Fruit fly (Drosophila melanogaster): ENCODE results near the gene Oatp33Ea.

Gene Oatp33Ea

DNA sequence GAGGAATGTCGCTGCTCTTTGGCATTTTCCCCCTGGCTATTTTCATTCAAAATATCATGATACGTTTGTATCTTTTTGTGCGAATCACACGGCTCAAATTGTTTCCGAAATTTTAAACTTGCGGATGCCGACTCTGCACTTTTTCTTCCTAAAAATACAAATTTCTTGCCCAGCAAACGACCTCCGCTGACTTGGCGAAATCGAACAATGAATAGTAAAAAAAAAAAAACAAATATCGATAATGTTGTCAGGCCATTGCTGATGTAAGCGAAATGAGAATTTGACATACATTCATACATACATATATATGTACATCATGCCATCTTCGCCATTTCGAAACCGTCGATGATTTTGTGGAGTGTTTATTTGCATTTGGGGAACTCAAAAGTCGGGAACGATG is 34.3 kb upstream of the Oatp33Ea start:
- TF ChIP-seq bab1 (GFP tag; optimal IDR thresholded peaks at IDR 0.05) (peak; percentile 6), Crg-1 (GFP tag; optimal IDR thresholded peaks at IDR 0.05) (no peak), tj (GFP tag; optimal IDR thresholded peaks at IDR 0.05) (peak; percentile 98)

DNA sequence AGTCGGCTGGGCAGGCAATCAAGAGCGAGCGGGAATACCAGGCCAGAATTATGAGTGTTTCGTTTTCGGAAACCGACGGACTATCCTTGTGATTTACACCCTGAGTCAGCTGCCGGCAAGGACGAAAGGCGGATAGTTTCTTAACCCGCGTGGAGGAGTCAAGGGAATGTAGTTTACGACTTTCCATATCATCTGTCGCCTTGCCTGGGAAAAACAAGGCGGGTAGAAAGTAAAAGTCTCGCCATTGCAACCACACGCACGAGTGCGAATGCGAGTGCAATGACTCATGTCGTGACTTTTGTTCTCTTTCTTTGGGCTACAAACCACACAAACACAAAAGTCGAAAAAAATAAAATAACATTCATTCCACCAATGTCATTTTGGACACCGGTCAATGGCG is 32.8 kb upstream of the Oatp33Ea start:
- no peak for TF ChIP-seq toe (GFP tag; optimal IDR thresholded peaks at IDR 0.05)
- no peak for TF ChIP-seq ovo (GFP tag; optimal IDR thresholded peaks at IDR 0.05)
- no peak for TF ChIP-seq cnc (optimal IDR thresholded peaks at IDR 0.05)
- no peak for TF ChIP-seq CG7101 (tag; optimal IDR thresholded peaks at IDR 0.05)
- TF ChIP-seq CG7045 (GFP tag; optimal IDR thresholded peaks at IDR 0.05), result no peak
- no peak for TF ChIP-seq Clk (GFP tag; optimal IDR thresholded peaks at IDR 0.05)
- TF ChIP-seq CG5204 (GFP tag; optimal IDR thresholded peaks at IDR 0.05), result no peak
- no peak for TF ChIP-seq CG1620 (GFP tag; optimal IDR thresholded peaks at IDR 0.05)
- no peak for TF ChIP-seq tj (GFP tag; optimal IDR thresholded peaks at IDR 0.05)
- no peak for TF ChIP-seq CG33017 (tag; optimal IDR thresholded peaks at IDR 0.05)
- no peak for TF ChIP-seq Mnt (GFP tag; optimal IDR thresholded peaks at IDR 0.05)
- TF ChIP-seq cic (GFP tag; optimal IDR thresholded peaks at IDR 0.05), result no peak
- no peak for TF ChIP-seq bab1 (GFP tag; optimal IDR thresholded peaks at IDR 0.05)
- no peak for TF ChIP-seq Hr96 (GFP tag; optimal IDR thresholded peaks at IDR 0.05)
- TF ChIP-seq kay (GFP tag; ENCODE audit: borderline replicate concordance), result no peak
- TF ChIP-seq CG14711 (tag; optimal IDR thresholded peaks at IDR 0.05), result no peak
- TF ChIP-seq CG11617 (GFP tag; optimal IDR thresholded peaks at IDR 0.05), result no peak
- TF ChIP-seq CG12768 (GFP tag; optimal IDR thresholded peaks at IDR 0.05), result no peak
- no peak for TF ChIP-seq pad (GFP tag; optimal IDR thresholded peaks at IDR 0.05)
- TF ChIP-seq Crg-1 (GFP tag; optimal IDR thresholded peaks at IDR 0.05), result no peak

dm6 chr2L:12476115-12476514 is 30.4 kb upstream of the Oatp33Ea start:
- TF ChIP-seq CG14711 (tag; optimal IDR thresholded peaks at IDR 0.05) (no peak), cic (GFP tag; optimal IDR thresholded peaks at IDR 0.05) (peak; percentile 57)

DNA sequence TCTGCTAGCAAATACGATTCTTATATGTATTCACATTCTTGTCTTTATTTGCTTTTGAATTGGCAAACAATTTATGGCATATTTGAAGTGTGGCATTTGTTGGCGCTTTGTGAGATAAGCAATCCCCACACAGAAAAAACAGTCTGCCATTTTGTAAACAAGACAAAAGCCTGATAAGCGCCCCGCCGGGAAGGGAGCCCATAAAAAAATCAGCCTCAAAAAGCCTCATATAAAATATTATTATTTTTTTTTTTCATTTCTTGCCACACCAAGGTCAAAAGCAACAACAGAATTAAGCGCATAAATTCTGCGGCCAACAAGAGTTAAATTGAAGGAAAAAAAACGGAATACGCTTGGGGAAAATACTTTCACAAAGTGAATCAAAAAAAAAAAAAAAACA is 29.6 kb upstream of the Oatp33Ea start:
- TF ChIP-seq bab1 (GFP tag; optimal IDR thresholded peaks at IDR 0.05), result no peak
- TF ChIP-seq Mnt (GFP tag; optimal IDR thresholded peaks at IDR 0.05), result peak; percentile 49
- peak; percentile 62 for TF ChIP-seq CG7101 (tag; optimal IDR thresholded peaks at IDR 0.05)
- TF ChIP-seq cic (GFP tag; optimal IDR thresholded peaks at IDR 0.05), result peak; percentile 90
- peak; percentile 56 for TF ChIP-seq CG7045 (GFP tag; optimal IDR thresholded peaks at IDR 0.05)
- peak; percentile 57 for TF ChIP-seq ovo (GFP tag; optimal IDR thresholded peaks at IDR 0.05)
- TF ChIP-seq CG33017 (tag; optimal IDR thresholded peaks at IDR 0.05), result peak; percentile 67
- no peak for TF ChIP-seq cnc (optimal IDR thresholded peaks at IDR 0.05)
- TF ChIP-seq tj (GFP tag; optimal IDR thresholded peaks at IDR 0.05), result no peak
- TF ChIP-seq CG12768 (GFP tag; optimal IDR thresholded peaks at IDR 0.05), result peak; percentile 80
- TF ChIP-seq CG1620 (GFP tag; optimal IDR thresholded peaks at IDR 0.05), result no peak
- TF ChIP-seq Hr96 (GFP tag; optimal IDR thresholded peaks at IDR 0.05), result no peak
- TF ChIP-seq Clk (GFP tag; optimal IDR thresholded peaks at IDR 0.05), result no peak
- peak; percentile 89 for TF ChIP-seq kay (GFP tag; ENCODE audit: borderline replicate concordance)
- TF ChIP-seq CG14711 (tag; optimal IDR thresholded peaks at IDR 0.05), result peak; percentile 28
- TF ChIP-seq CG11617 (GFP tag; optimal IDR thresholded peaks at IDR 0.05), result peak; percentile 58
- no peak for TF ChIP-seq CG5204 (GFP tag; optimal IDR thresholded peaks at IDR 0.05)
- TF ChIP-seq pad (GFP tag; optimal IDR thresholded peaks at IDR 0.05), result peak; percentile 37
- no peak for TF ChIP-seq toe (GFP tag; optimal IDR thresholded peaks at IDR 0.05)
- TF ChIP-seq Crg-1 (GFP tag; optimal IDR thresholded peaks at IDR 0.05), result peak; percentile 39

dm6 chr2L:12474212-12474891 is 28.6 kb upstream of the Oatp33Ea start:
- no peak for TF ChIP-seq toe (GFP tag; optimal IDR thresholded peaks at IDR 0.05)
- no peak for TF ChIP-seq CG7045 (GFP tag; optimal IDR thresholded peaks at IDR 0.05)
- TF ChIP-seq kay (GFP tag; ENCODE audit: borderline replicate concordance), result peak; percentile 68

- TF ChIP-seq Crg-1 (GFP tag; optimal IDR thresholded peaks at IDR 0.05) (no peak), Hr96 (GFP tag; optimal IDR thresholded peaks at IDR 0.05) (no peak), Mnt (GFP tag; optimal IDR thresholded peaks at IDR 0.05) (no peak), toe (GFP tag; optimal IDR thresholded peaks at IDR 0.05) (no peak), cnc (optimal IDR thresholded peaks at IDR 0.05) (no peak), tj (GFP tag; optimal IDR thresholded peaks at IDR 0.05) (no peak), CG7101 (tag; optimal IDR thresholded peaks at IDR 0.05) (no peak), CG33017 (tag; optimal IDR thresholded peaks at IDR 0.05) (no peak)
Observed at dm6 chr2L:12473583-12473982, 27.9 kb upstream of the Oatp33Ea start.

DNA sequence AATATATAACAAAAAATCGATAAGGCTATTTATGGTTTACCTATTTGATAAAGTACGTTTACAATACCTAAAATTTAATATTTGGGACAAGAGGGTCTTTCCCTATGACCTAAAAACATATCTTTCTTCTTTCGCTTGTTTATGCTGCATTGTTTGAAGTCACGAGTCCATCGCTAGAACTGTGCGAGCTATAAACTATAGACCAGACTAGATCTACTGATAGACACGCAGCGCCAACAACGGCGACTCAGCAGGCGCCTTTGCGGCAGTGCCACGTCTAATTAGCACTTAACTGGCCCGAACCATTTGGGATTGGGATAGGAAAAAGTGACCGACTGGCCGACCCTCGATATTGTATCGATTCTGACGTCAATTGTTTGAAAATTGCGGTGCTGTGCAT is 27.3 kb upstream of the Oatp33Ea start:
- no peak for TF ChIP-seq CG14711 (tag; optimal IDR thresholded peaks at IDR 0.05)
- no peak for TF ChIP-seq Clk (GFP tag; optimal IDR thresholded peaks at IDR 0.05)
- TF ChIP-seq cic (GFP tag; optimal IDR thresholded peaks at IDR 0.05), result no peak
- TF ChIP-seq Hr96 (GFP tag; optimal IDR thresholded peaks at IDR 0.05), result no peak
- no peak for TF ChIP-seq cnc (optimal IDR thresholded peaks at IDR 0.05)
- no peak for TF ChIP-seq kay (GFP tag; ENCODE audit: borderline replicate concordance)
- no peak for TF ChIP-seq pad (GFP tag; optimal IDR thresholded peaks at IDR 0.05)
- TF ChIP-seq CG12768 (GFP tag; optimal IDR thresholded peaks at IDR 0.05), result no peak
- no peak for TF ChIP-seq CG1620 (GFP tag; optimal IDR thresholded peaks at IDR 0.05)
- no peak for TF ChIP-seq tj (GFP tag; optimal IDR thresholded peaks at IDR 0.05)
- no peak for TF ChIP-seq bab1 (GFP tag; optimal IDR thresholded peaks at IDR 0.05)
- no peak for TF ChIP-seq Mnt (GFP tag; optimal IDR thresholded peaks at IDR 0.05)
